Fruit fly (Drosophila melanogaster) whole organism, wandering third instar larva: ENCODE data around the gene CG12279.

Experiments
- Abd-B ChIP-seq: fragments of >200 bp; optimal IDR thresholded peaks from 2 replicates; lab custom pipeline; 2017; ENCODE audit warnings: missing biosample characterization, missing genetic modification characterization
- CG32264 ChIP-seq: fragments of 200-800 bp; sonication (Bioruptor generic); optimal IDR thresholded peaks from 2 replicates; lab custom pipeline; 2016; ENCODE audit warnings: missing biosample characterization, missing genetic modification characterization
- CG9705 ChIP-seq: fragments of 200-800 bp; sonication (Bioruptor generic); optimal IDR thresholded peaks from 2 replicates; lab custom pipeline; 2018; ENCODE audit warnings: missing biosample characterization, mild to moderate bottlenecking, missing genetic modification characterization
- CrebA ChIP-seq: fragments of 200-800 bp; sonication (Bioruptor generic); optimal IDR thresholded peaks from 2 replicates; lab custom pipeline; 2016; ENCODE audit warnings: missing biosample characterization, mild to moderate bottlenecking, missing genetic modification characterization, borderline replicate concordance
- Dfd ChIP-seq: fragments of >200 bp; optimal IDR thresholded peaks from 2 replicates; lab custom pipeline; 2017; ENCODE audit warnings: missing biosample characterization, missing genetic modification characterization
- Dif ChIP-seq: fragments of 200-275, 200-300 bp; sonication (Bioruptor generic); optimal IDR thresholded peaks from 2 replicates; lab custom pipeline; 2018; ENCODE audit warnings: missing biosample characterization, missing genetic modification characterization; ENCODE audit not compliant: partially characterized antibody
- GATAd ChIP-seq: sonication (Bioruptor generic); optimal IDR thresholded peaks from 2 replicates; lab custom pipeline; 2016; ENCODE audit warnings: missing biosample characterization, missing genetic modification characterization
- HLH106 ChIP-seq: fragments of 200-800 bp; optimal IDR thresholded peaks from 3 replicates; lab custom pipeline; 2019; ENCODE audit warnings: missing biosample characterization, mild to moderate bottlenecking, missing genetic modification characterization, moderate library complexity
- Jra ChIP-seq: sonication (Bioruptor generic); optimal IDR thresholded peaks from 2 replicates; lab custom pipeline; 2016; ENCODE audit warnings: missing biosample characterization, missing genetic modification characterization
- Myc ChIP-seq: fragments of >200 bp; optimal IDR thresholded peaks from 2 replicates; lab custom pipeline; 2017
- N ChIP-seq: fragments of >200 bp; optimal IDR thresholded peaks from 2 replicates; lab custom pipeline; 2018; ENCODE audit warnings: missing biosample characterization, missing external identifiers, missing genetic modification characterization
- OdsH ChIP-seq: fragments of 200-800 bp; sonication (Bioruptor generic); optimal IDR thresholded peaks from 2 replicates; lab custom pipeline; 2016; ENCODE audit warnings: missing biosample characterization, mild to moderate bottlenecking, missing genetic modification characterization
- Rel ChIP-seq, 2 experiments: fragments of 200-800 bp; sonication (Bioruptor generic) in 1 of 2; optimal IDR thresholded peaks; 2 replicates in 1 of 2; 3 replicates in 1 of 2; lab custom pipeline; 2016 to 2019; ENCODE audit warnings: mild to moderate bottlenecking in 2 of 2, missing biosample characterization in 2 of 2, missing genetic modification characterization in 2 of 2, moderate library complexity in 1 of 2
- Sp1 ChIP-seq: fragments of 200-800 bp; sonication (Bioruptor generic); optimal IDR thresholded peaks from 3 replicates; lab custom pipeline; 2019; ENCODE audit warnings: missing biosample characterization, mild to moderate bottlenecking, missing genetic modification characterization, moderate library complexity
- Vsx2 ChIP-seq: fragments of 200-300, 225-300 bp; sonication (Bioruptor generic); optimal IDR thresholded peaks from 2 replicates; lab custom pipeline; 2018; ENCODE audit warnings: missing biosample characterization, missing genetic modification characterization; ENCODE audit not compliant: partially characterized antibody
- br ChIP-seq: fragments of 200-800 bp; sonication (Bioruptor generic); optimal IDR thresholded peaks from 2 replicates; lab custom pipeline; 2016; ENCODE audit warnings: missing biosample characterization, missing genetic modification characterization
- brk ChIP-seq: fragments of 200-800 bp; sonication (Bioruptor generic); optimal IDR thresholded peaks from 2 replicates; lab custom pipeline; 2016; ENCODE audit warnings: missing biosample characterization, mild to moderate bottlenecking, missing genetic modification characterization
- dsf ChIP-seq: sonication (Bioruptor generic); optimal IDR thresholded peaks from 2 replicates; lab custom pipeline; 2016; ENCODE audit warnings: missing biosample characterization, missing genetic modification characterization, borderline replicate concordance
- ey ChIP-seq: fragments of 200-800 bp; sonication (Bioruptor generic); optimal IDR thresholded peaks from 2 replicates; lab custom pipeline; 2016; ENCODE audit warnings: missing biosample characterization, missing genetic modification characterization
- foxo ChIP-seq, 2 experiments: fragments of 200-800 bp; sonication (Bioruptor generic); optimal IDR thresholded peaks; 2 replicates in 1 of 2; 3 replicates in 1 of 2; lab custom pipeline; 2016 to 2017; ENCODE audit warnings: missing biosample characterization in 2 of 2, missing genetic modification characterization in 2 of 2
- fru ChIP-seq: fragments of 200-800 bp; sonication (Bioruptor generic); optimal IDR thresholded peaks from 3 replicates; lab custom pipeline; 2016; ENCODE audit warnings: missing biosample characterization, mild to moderate bottlenecking, missing genetic modification characterization
- h ChIP-seq: fragments of 200-800 bp; sonication (Bioruptor generic); optimal IDR thresholded peaks from 3 replicates; lab custom pipeline; 2016; ENCODE audit warnings: missing biosample characterization, mild to moderate bottlenecking, missing genetic modification characterization
- jim ChIP-seq: fragments of 175-275, 200-325 bp; sonication (Bioruptor generic); optimal IDR thresholded peaks from 2 replicates; lab custom pipeline; 2016; ENCODE audit warnings: missing biosample characterization, mild to moderate bottlenecking, missing genetic modification characterization
- pan ChIP-seq: fragments of >200 bp; optimal IDR thresholded peaks from 2 replicates; lab custom pipeline; 2017
- psq ChIP-seq: fragments of 200-800 bp; sonication (Bioruptor generic); optimal IDR thresholded peaks from 3 replicates; lab custom pipeline; 2017; ENCODE audit warnings: missing biosample characterization, mild to moderate bottlenecking, missing genetic modification characterization, moderate library complexity
- rgr ChIP-seq: fragments of 200-800 bp; sonication (Bioruptor generic); optimal IDR thresholded peaks from 3 replicates; lab custom pipeline; 2016; ENCODE audit warnings: missing biosample characterization, mild to moderate bottlenecking, missing genetic modification characterization
- sage ChIP-seq: fragments of 200-800 bp; sonication (Bioruptor generic); optimal IDR thresholded peaks from 2 replicates; lab custom pipeline; 2016; ENCODE audit warnings: missing biosample characterization, mild to moderate bottlenecking, missing genetic modification characterization
- sv ChIP-seq: fragments of 200-800 bp; sonication (Bioruptor generic); optimal IDR thresholded peaks from 3 replicates; lab custom pipeline; 2016; ENCODE audit warnings: missing biosample characterization, missing genetic modification characterization
- tai ChIP-seq: sonication (Bioruptor generic); optimal IDR thresholded peaks from 2 replicates; lab custom pipeline; 2016; ENCODE audit warnings: missing biosample characterization, missing genetic modification characterization
- usp ChIP-seq: fragments of >200 bp; optimal IDR thresholded peaks from 2 replicates; lab custom pipeline; 2017; ENCODE audit warnings: missing biosample characterization, missing genetic modification characterization
- woc ChIP-seq: sonication (Bioruptor generic); optimal IDR thresholded peaks from 2 replicates; lab custom pipeline; 2016; ENCODE audit warnings: missing biosample characterization, mild to moderate bottlenecking, missing genetic modification characterization

Gene CG12279

DNA sequence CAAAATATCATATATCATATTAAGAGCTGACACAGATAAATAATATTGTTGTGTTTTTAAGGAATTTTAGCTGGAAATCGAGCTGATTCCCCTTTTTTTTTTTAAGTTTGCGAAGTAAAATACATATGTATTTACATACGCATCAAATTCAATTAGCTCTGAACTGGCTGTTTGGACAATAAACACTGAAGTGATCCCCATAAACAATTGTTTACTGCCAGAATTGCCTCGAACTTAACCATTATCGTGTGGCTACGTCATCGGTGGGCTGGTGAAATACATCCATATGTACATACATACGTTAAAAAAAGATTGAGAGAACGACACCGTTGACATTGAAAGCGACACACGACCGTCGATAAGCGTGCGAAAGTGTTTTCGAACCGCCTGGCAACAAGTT is 11.4 kb downstream of the CG12279 start:
- TF ChIP-seq Vsx2 (GFP tag; lab: Kevin White, UChicago) (no peak), dsf (GFP tag; lab: Kevin White, UChicago) (no peak), Sp1 (GFP tag; lab: Kevin White, UChicago) (peak; percentile 57), ey (no peak), Dfd (GFP tag; lab: Kevin White, UChicago) (no peak), fru (GFP tag; lab: Kevin White, UChicago) (no peak), h (GFP tag; lab: Kevin White, UChicago) (no peak), foxo (GFP tag; optimal IDR thresholded peaks at IDR 0.05; lab: Kevin White, UChicago) (no peak), HLH106 (tag; lab: Kevin White, UChicago) (no peak), tai (GFP tag; lab: Kevin White, UChicago) (no peak), Dif (GFP tag; lab: Kevin White, UChicago) (no peak), Rel (GFP tag; optimal IDR thresholded peaks at IDR 0.05; lab: Kevin White, UChicago) (no peak), Rel (tag; optimal IDR thresholded peaks at IDR 0.05; lab: Kevin White, UChicago) (peak; percentile 70), sv (no peak), CG9705 (no peak), psq (GFP tag; lab: Kevin White, UChicago) (no peak), pan (no peak)

DNA sequence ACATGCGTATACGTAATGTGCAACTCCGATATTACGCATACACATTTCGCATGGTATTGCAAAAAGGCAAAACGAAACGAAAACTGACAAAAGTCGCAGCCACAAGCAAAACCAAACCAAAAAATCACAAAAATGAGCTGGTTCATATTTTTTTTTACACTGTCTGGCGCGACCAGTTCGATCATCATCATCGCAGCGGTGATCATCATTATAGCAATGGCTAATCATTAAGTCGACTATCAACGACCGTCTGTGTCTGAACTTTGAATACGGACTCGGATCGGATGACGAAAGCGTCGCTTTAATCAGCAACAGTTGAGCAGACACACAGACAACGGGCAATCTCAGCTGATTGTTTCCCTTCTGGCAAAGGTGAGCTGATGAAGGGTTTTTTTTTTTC is 12.0 kb downstream of the CG12279 start:
- TF ChIP-seq Dif (GFP tag; lab: Kevin White, UChicago), result no peak
- TF ChIP-seq psq (GFP tag; lab: Kevin White, UChicago), result no peak
- TF ChIP-seq CrebA (GFP tag; lab: Kevin White, UChicago), result no peak
- no peak for TF ChIP-seq sage
- TF ChIP-seq Rel (GFP tag; optimal IDR thresholded peaks at IDR 0.05; lab: Kevin White, UChicago), result no peak
- no peak for TF ChIP-seq Rel (tag; optimal IDR thresholded peaks at IDR 0.05; lab: Kevin White, UChicago)
- no peak for TF ChIP-seq br (GFP tag; lab: Kevin White, UChicago)
- TF ChIP-seq sv, result no peak
- TF ChIP-seq tai (GFP tag; lab: Kevin White, UChicago), result no peak
- TF ChIP-seq GATAd (GFP tag; lab: Kevin White, UChicago), result no peak
- TF ChIP-seq Abd-B (GFP tag; lab: Kevin White, UChicago), result no peak
- TF ChIP-seq N (GFP tag; lab: Kevin White, UChicago), result no peak
- no peak for TF ChIP-seq ey
- TF ChIP-seq jim (GFP tag; lab: Kevin White, UChicago), result no peak
- no peak for TF ChIP-seq Myc
- no peak for TF ChIP-seq usp (GFP tag; lab: Kevin White, UChicago)

- TF ChIP-seq Dfd (GFP tag; lab: Kevin White, UChicago) (no peak), fru (GFP tag; lab: Kevin White, UChicago) (peak; percentile 61), Sp1 (GFP tag; lab: Kevin White, UChicago) (peak; percentile 26), Vsx2 (GFP tag; lab: Kevin White, UChicago) (peak; percentile 39), br (GFP tag; lab: Kevin White, UChicago) (peak; percentile 28), foxo (GFP tag; optimal IDR thresholded peaks at IDR 0.05; lab: Kevin White, UChicago) (peak in 1 of 2 experiments; percentile 65), h (GFP tag; lab: Kevin White, UChicago) (peak; percentile 45), Rel (GFP tag; optimal IDR thresholded peaks at IDR 0.05; lab: Kevin White, UChicago) (peak; percentile 13), Rel (tag; optimal IDR thresholded peaks at IDR 0.05; lab: Kevin White, UChicago) (peak; percentile 29), woc (GFP tag; lab: Kevin White, UChicago) (peak; percentile 11), rgr (GFP tag; lab: Kevin White, UChicago) (peak; percentile 45), CrebA (GFP tag; lab: Kevin White, UChicago) (no peak), ey (peak; percentile 29), OdsH (GFP tag; lab: Kevin White, UChicago) (peak; percentile 59), pan (no peak)
- TF ChIP-seq, all 38 proteins: peak for 11
Measured at dm6 chr3R:12717588-12718535, 13.0 kb downstream of the CG12279 start.

dm6 chr3R:12718536-12719033 is 13.7 kb downstream of the CG12279 start:
- TF ChIP-seq psq (GFP tag; lab: Kevin White, UChicago) (no peak), foxo (GFP tag; optimal IDR thresholded peaks at IDR 0.05; lab: Kevin White, UChicago) (no peak), CrebA (GFP tag; lab: Kevin White, UChicago) (no peak), brk (GFP tag; lab: Kevin White, UChicago) (no peak), CG32264 (GFP tag; lab: Kevin White, UChicago) (no peak), Jra (GFP tag; lab: Kevin White, UChicago) (no peak), Sp1 (GFP tag; lab: Kevin White, UChicago) (no peak)
